Fruit fly (Drosophila melanogaster): ENCODE measurements around the gene Alp12.

- TF ChIP-seq CTCF (optimal IDR thresholded peaks at IDR 0.05) (no peak), CG8478 (optimal IDR thresholded peaks at IDR 0.05) (no peak)
Observed at dm6 chr2L:19429731-19430130, 5.9 kb downstream of the Alp12 start.
